Fruit fly (Drosophila melanogaster) whole organism, pupa: ENCODE results near the gene CG3734.

Source experiments
- CG13204 ChIP-seq: fragments of 200-800 bp; sonication (Bioruptor generic); optimal IDR thresholded peaks from 2 replicates; lab custom pipeline; 2018; ENCODE audit warnings: missing biosample characterization, mild to moderate bottlenecking, missing genetic modification characterization, moderate library complexity
- CG15710 ChIP-seq: fragments of 200-800 bp; sonication (Bioruptor generic); optimal IDR thresholded peaks from 2 replicates; lab custom pipeline; 2018; ENCODE audit warnings: missing biosample characterization, mild to moderate bottlenecking, missing genetic modification characterization, moderate library complexity
- D1 ChIP-seq: fragments of 200-800 bp; sonication (Bioruptor generic); optimal IDR thresholded peaks from 2 replicates; lab custom pipeline; 2018; ENCODE audit warnings: missing biosample characterization, mild to moderate bottlenecking, missing genetic modification characterization, moderate library complexity
- EcR ChIP-seq: fragments of 200-800 bp; sonication (Bioruptor generic); optimal IDR thresholded peaks from 3 replicates; lab custom pipeline; 2019; ENCODE audit warnings: missing biosample characterization, missing genetic modification characterization, mild to moderate bottlenecking, moderate library complexity, missing genetic modification reagents
- fd96Ca ChIP-seq: fragments of 200-800 bp; sonication (Bioruptor generic); IDR thresholded peaks from 3 replicates; pipeline ENCODE4 v1.3.6; 2022; ENCODE audit warnings: missing biosample characterization, missing genetic modification characterization

- TF ChIP-seq EcR (GFP tag; lab: Kevin White, UChicago) (no peak), CG13204 (GFP tag; lab: Kevin White, UChicago) (no peak), fd96Ca (no peak), D1 (tag; lab: Kevin White, UChicago) (no peak), CG15710 (no peak)
Observed at dm6 chr3R:19369060-19369459, 18.6 kb upstream of the CG3734 start.
